Fruit fly (Drosophila melanogaster) whole organism, prepupa: ENCODE results near the gene CG43246.

ENCODE experiments used
- Lpt ChIP-seq: fragments of 200-800 bp; sonication (Bioruptor generic); optimal IDR thresholded peaks from 3 replicates; lab custom pipeline; 2016; ENCODE audit warnings: missing biosample characterization, missing genetic modification characterization
- eg ChIP-seq: fragments of 200-800 bp; sonication (Bioruptor generic); IDR thresholded peaks from 3 replicates; pipeline ENCODE4 v1.3.6; 2022; ENCODE audit warnings: missing biosample characterization, missing genetic modification characterization
- fd59A ChIP-seq: fragments of 200-800 bp; sonication (Bioruptor generic); optimal IDR thresholded peaks from 2 replicates; lab custom pipeline; 2017; ENCODE audit warnings: missing biosample characterization, mild to moderate bottlenecking, missing genetic modification characterization, missing genetic modification reagents

dm6 chr3L:14547811-14548765 is 11.7 kb downstream of the CG43246 start:
- no peak for TF ChIP-seq Lpt (GFP tag; lab: Kevin White, UChicago)
- no peak for TF ChIP-seq fd59A
- no peak for TF ChIP-seq eg
